Worm (Caenorhabditis elegans) whole organism, L3 larva: ENCODE measurements around the gene csp-1.

Experiments used
- ceh-82 ChIP-seq: fragments of 150-350 bp; optimal IDR thresholded peaks from 2 replicates; lab custom pipeline; 2014; ENCODE audit warnings: missing biosample characterization, missing genetic modification characterization
- daf-12 ChIP-seq: fragments of 150-350 bp; optimal IDR thresholded peaks from 2 replicates; lab custom pipeline; 2014; ENCODE audit warnings: missing biosample characterization, missing genetic modification reagents, missing genetic modification characterization
- fos-1 ChIP-seq: fragments of 150-350 bp; optimal IDR thresholded peaks from 2 replicates; lab custom pipeline; 2014; ENCODE audit warnings: missing biosample characterization, missing genetic modification characterization
- lin-39 ChIP-seq: fragments of 150-350 bp; optimal IDR thresholded peaks from 2 replicates; lab custom pipeline; 2018; ENCODE audit warnings: missing biosample characterization, missing genetic modification reagents, missing genetic modification characterization
- nhr-11 ChIP-seq: fragments of 150-350 bp; optimal IDR thresholded peaks from 2 replicates; lab custom pipeline; 2014; ENCODE audit warnings: missing biosample characterization, missing genetic modification characterization
- nhr-237 ChIP-seq: fragments of 150-350 bp; optimal IDR thresholded peaks from 2 replicates; lab custom pipeline; 2014; ENCODE audit warnings: missing biosample characterization, missing genetic modification characterization
- tbx-2 ChIP-seq: sonication (generic microtip); optimal IDR thresholded peaks from 2 replicates; lab custom pipeline; 2016; ENCODE audit warnings: mild to moderate bottlenecking, missing genetic modification characterization, missing compliant biosample characterization
- unc-39 ChIP-seq: sonication (generic microtip); optimal IDR thresholded peaks from 4 replicates; lab custom pipeline; 2017; ENCODE audit warnings: missing biosample characterization, missing genetic modification characterization
- unc-62 ChIP-seq: fragments of 150-350 bp; sonication (generic microtip); optimal IDR thresholded peaks from 4 replicates; lab custom pipeline; 2014; ENCODE audit warnings: missing biosample characterization, missing genetic modification reagents, missing genetic modification characterization
- zag-1 ChIP-seq: fragments of 150-350 bp; optimal IDR thresholded peaks from 2 replicates; lab custom pipeline; 2014; ENCODE audit warnings: missing biosample characterization, missing genetic modification characterization

ce11 chrII:13617808-13618207, 16.8 kb downstream of the csp-1 start, which contains the start of gene gst-12:
- TF ChIP-seq fos-1 (tag; lab: Kevin White, UChicago) (no peak), unc-62 (GFP tag; lab: Kevin White, UChicago) (no peak), zag-1 (no peak), nhr-11 (tag; lab: Kevin White, UChicago) (no peak), nhr-237 (tag; lab: Kevin White, UChicago) (no peak), tbx-2 (tag; lab: Kevin White, UChicago) (no peak), unc-39 (tag; lab: Kevin White, UChicago) (no peak), lin-39 (tag; lab: Kevin White, UChicago) (no peak), daf-12 (tag; lab: Kevin White, UChicago) (no peak), ceh-82 (no peak)
